Worm (Caenorhabditis elegans): ENCODE data around the gene str-87.

Gene str-87

DNA sequence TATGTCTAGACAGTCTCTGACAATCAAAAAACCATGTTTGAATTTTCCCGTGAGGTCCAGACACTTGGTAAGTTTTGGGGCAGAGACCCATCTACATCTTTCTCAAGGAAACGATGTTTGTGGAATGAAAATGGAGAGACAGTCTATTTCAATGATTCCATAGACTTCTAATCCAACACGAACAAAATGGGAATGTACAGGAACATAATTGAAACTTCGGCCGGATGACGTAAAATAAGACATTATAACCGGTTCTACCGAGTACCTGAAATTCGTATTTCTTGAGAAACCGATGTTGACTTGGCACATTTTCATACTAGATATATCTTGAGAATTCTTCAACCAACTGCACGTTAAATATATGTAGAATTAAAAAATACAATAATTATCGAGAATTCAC, at the start of gene str-87:
TSS of gene str-87 (minus strand) at position 101 of the 400 bp plus-strand sequence.
- TF ChIP-seq cog-1 (tag; optimal IDR thresholded peaks at IDR 0.05) = no peak
- no peak for TF ChIP-seq T22C8.4 (GFP tag; IDR thresholded peaks at IDR 0.05)

DNA sequence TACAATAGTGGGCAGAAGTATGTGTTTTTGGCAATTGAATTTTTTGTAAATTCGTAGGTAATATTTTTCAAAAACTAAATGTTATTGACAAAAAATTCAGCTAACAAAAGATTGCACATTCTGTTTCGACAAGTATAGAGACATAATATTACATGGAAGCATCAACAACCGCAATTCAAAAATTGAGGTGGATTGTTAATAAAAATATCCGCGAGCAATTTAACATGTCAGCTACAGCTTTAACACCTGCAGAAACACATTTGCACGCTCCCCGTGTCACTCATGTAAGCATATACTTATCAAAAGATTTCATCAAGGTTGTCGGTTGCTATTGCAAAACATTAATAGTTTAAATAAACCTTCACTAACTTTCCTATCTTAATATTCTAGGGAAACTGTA, 47.7 kb upstream of the str-87 start, which contains the start of gene srsx-34:
TSS of gene srsx-34 (plus strand) at position 301 of the 400 bp plus-strand sequence.
- TF ChIP-seq ztf-23 (GFP tag; IDR thresholded peaks at IDR 0.05) (no peak), ztf-29 (GFP tag; IDR thresholded peaks at IDR 0.05) (no peak), T22C8.4 (GFP tag; IDR thresholded peaks at IDR 0.05) (no peak), cog-1 (tag; optimal IDR thresholded peaks at IDR 0.05) (no peak), flt-1 (GFP tag; IDR thresholded peaks at IDR 0.05) (no peak), ref-1 (GFP tag; conservative IDR thresholded peaks at IDR 0.05) (no peak), klf-2 (GFP tag; conservative IDR thresholded peaks at IDR 0.05) (no peak), tab-1 (GFP tag; IDR thresholded peaks at IDR 0.05) (no peak), med-1 (GFP tag; optimal IDR thresholded peaks at IDR 0.05; ENCODE audit: insufficient read depth) (no peak)

DNA sequence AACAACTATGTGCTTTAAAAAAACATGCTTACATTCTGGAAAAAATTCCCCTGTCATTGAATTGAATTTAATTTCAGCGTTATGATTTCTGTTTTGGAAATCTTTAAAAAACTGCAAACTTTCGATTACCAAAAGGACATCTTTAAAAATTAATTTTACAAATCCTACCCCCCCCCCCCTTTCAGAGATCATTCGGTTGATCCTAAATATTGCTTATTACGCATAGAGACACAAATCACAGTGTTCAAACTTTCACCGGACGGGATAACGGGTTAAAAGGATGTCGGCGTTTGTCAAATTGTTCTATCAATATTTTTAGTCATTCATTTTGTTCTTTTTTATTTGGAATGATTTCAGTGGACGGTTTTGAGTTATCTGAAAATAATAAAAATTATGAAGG, 45.3 kb upstream of the str-87 start, which contains the start of gene C25E10.4:
TSS of gene C25E10.4 (plus strand) at position 301 of the 400 bp plus-strand sequence.
- TF ChIP-seq cog-1 (tag; optimal IDR thresholded peaks at IDR 0.05) (no peak), flt-1 (GFP tag; IDR thresholded peaks at IDR 0.05) (no peak), ztf-23 (GFP tag; IDR thresholded peaks at IDR 0.05) (no peak), tab-1 (GFP tag; IDR thresholded peaks at IDR 0.05) (no peak), klf-2 (GFP tag; conservative IDR thresholded peaks at IDR 0.05) (no peak), ztf-29 (GFP tag; IDR thresholded peaks at IDR 0.05) (no peak), med-1 (GFP tag; optimal IDR thresholded peaks at IDR 0.05; ENCODE audit: insufficient read depth) (no peak), T22C8.4 (GFP tag; IDR thresholded peaks at IDR 0.05) (no peak), ref-1 (GFP tag; conservative IDR thresholded peaks at IDR 0.05) (no peak)

DNA sequence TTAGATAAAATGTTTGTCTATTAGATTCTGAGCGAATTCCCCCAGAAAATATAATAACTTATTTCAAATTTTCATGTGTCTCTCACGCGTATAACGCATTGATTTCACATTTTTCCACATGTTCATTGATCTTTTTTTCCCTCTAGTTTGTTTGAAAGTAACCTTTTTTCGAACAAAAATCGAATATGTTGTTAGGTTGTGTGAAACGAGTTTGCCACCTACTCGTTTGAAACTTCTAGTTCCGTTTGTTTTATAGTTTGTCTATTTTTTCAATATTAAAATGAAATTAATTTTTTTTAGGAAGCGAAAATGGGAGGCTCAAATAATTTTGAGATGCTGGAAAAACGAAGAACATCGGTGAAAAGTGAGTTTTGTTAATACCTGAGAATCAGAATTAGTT, 42.2 kb upstream of the str-87 start, which contains the start of gene C25E10.5:
TSS of gene C25E10.5 (plus strand) at position 301 of the 400 bp plus-strand sequence.
- TF ChIP-seq flt-1 (GFP tag; IDR thresholded peaks at IDR 0.05) = no peak
- TF ChIP-seq ref-1 (GFP tag; conservative IDR thresholded peaks at IDR 0.05) = no peak
- no peak for TF ChIP-seq med-1 (GFP tag; optimal IDR thresholded peaks at IDR 0.05; ENCODE audit: insufficient read depth)
- TF ChIP-seq tab-1 (GFP tag; IDR thresholded peaks at IDR 0.05) = no peak
- TF ChIP-seq T22C8.4 (GFP tag; IDR thresholded peaks at IDR 0.05) = no peak
- TF ChIP-seq cog-1 (tag; optimal IDR thresholded peaks at IDR 0.05) = no peak
- no peak for TF ChIP-seq klf-2 (GFP tag; conservative IDR thresholded peaks at IDR 0.05)
- no peak for TF ChIP-seq ztf-23 (GFP tag; IDR thresholded peaks at IDR 0.05)
- TF ChIP-seq ztf-29 (GFP tag; IDR thresholded peaks at IDR 0.05) = no peak

DNA sequence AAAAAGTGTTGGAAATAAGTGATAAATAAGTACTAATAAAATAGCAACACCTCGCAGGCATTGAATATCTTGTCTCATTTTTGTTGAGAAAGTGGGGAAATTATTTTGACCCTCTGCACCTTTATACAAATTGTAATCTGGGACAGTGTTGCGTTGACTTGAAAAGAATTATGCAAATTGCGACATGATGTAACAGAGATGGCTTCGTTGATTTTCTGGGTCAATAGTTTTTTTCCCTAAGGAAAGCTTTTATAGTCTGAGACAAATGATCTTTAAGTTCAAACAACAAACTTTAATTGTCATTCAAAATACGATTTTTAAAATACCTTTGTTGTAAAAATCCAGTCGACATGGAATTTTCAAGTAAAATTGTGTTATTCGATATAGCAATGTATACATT, 36.7 kb upstream of the str-87 start, which contains the start of gene bus-1:
TSS of gene bus-1 (minus strand) at position 101 of the 400 bp plus-strand sequence.
- TF ChIP-seq ztf-23 (GFP tag; IDR thresholded peaks at IDR 0.05) = no peak
- TF ChIP-seq klf-2 (GFP tag; conservative IDR thresholded peaks at IDR 0.05) = no peak
- no peak for TF ChIP-seq ztf-29 (GFP tag; IDR thresholded peaks at IDR 0.05)
- no peak for TF ChIP-seq T22C8.4 (GFP tag; IDR thresholded peaks at IDR 0.05)
- TF ChIP-seq ref-1 (GFP tag; conservative IDR thresholded peaks at IDR 0.05) = no peak
- TF ChIP-seq flt-1 (GFP tag; IDR thresholded peaks at IDR 0.05) = no peak
- TF ChIP-seq med-1 (GFP tag; optimal IDR thresholded peaks at IDR 0.05; ENCODE audit: insufficient read depth) = no peak
- TF ChIP-seq cog-1 (tag; optimal IDR thresholded peaks at IDR 0.05) = no peak
- no peak for TF ChIP-seq tab-1 (GFP tag; IDR thresholded peaks at IDR 0.05)

DNA sequence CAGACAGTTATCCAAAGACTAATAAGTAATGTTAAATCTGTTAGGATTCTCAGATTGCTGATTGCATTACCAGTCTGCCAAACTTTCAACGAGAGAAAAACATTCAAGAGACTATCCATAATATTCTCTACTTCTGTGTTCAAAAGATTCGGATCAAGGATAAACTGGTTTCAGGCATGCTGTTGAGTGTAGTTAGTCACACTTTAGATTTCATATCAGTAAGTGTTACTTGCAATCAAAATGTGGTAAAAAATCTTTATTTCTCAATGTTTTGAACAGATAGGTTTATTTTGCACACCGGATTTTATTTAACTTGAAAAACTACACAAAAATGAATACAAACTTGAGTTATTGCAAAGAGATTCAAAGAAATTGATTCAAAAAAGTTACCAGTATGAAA, 34.1 kb upstream of the str-87 start, which contains the start of gene oac-41:
TSS of gene oac-41 (minus strand) at position 101 of the 400 bp plus-strand sequence.
- TF ChIP-seq cog-1 (tag; optimal IDR thresholded peaks at IDR 0.05) (no peak), ztf-29 (GFP tag; IDR thresholded peaks at IDR 0.05) (no peak), klf-2 (GFP tag; conservative IDR thresholded peaks at IDR 0.05) (no peak), T22C8.4 (GFP tag; IDR thresholded peaks at IDR 0.05) (no peak), tab-1 (GFP tag; IDR thresholded peaks at IDR 0.05) (no peak), flt-1 (GFP tag; IDR thresholded peaks at IDR 0.05) (no peak), med-1 (GFP tag; optimal IDR thresholded peaks at IDR 0.05; ENCODE audit: insufficient read depth) (no peak), ref-1 (GFP tag; conservative IDR thresholded peaks at IDR 0.05) (no peak), ztf-23 (GFP tag; IDR thresholded peaks at IDR 0.05) (no peak)

DNA sequence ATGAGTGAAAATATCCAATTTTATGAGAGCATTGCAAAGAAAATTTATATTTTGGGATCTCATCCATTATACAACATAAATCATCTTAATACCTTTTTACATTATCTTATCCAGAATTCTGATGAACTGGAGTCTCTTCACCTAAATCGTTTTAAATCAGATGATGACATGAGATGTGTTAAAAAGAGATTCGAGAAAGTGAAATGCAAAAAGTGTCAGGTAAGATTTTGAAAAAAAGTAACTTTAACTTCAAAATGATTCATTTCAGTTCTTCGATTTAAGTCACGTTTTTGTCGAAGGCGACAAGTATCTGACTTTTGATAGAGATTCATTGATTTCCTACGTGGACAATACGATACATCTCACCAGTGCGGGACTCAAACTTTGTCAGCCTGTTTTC, 30.9 kb upstream of the str-87 start:
- TF ChIP-seq tab-1 (GFP tag; IDR thresholded peaks at IDR 0.05) = no peak

DNA sequence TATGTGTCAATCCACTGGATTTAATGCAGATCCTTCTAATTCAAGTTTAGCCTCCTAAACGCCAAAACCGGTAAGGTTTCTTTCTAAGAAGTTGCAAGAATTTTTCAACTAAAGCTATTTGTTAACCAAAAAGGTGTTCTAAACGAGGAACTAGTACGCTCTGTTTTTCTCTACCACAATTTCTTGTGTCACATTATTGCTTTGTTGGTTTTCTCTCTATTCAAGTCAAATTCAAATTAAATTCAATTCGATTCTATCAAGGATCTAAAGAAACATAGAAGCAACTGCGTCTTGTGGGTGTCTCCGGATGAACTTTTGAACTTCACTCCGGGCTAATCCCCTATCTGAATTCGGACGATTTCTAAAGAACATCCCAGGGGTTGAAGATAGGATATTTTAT, 28.5 kb upstream of the str-87 start, which contains the start of gene oac-40:
TSS of gene oac-40 (plus strand) at position 301 of the 400 bp plus-strand sequence.
- no peak for TF ChIP-seq ztf-29 (GFP tag; IDR thresholded peaks at IDR 0.05)
- TF ChIP-seq klf-2 (GFP tag; conservative IDR thresholded peaks at IDR 0.05) = no peak
- TF ChIP-seq cog-1 (tag; optimal IDR thresholded peaks at IDR 0.05) = no peak
- TF ChIP-seq T22C8.4 (GFP tag; IDR thresholded peaks at IDR 0.05) = no peak
- no peak for TF ChIP-seq ref-1 (GFP tag; conservative IDR thresholded peaks at IDR 0.05)
- TF ChIP-seq flt-1 (GFP tag; IDR thresholded peaks at IDR 0.05) = no peak
- TF ChIP-seq tab-1 (GFP tag; IDR thresholded peaks at IDR 0.05) = no peak

DNA sequence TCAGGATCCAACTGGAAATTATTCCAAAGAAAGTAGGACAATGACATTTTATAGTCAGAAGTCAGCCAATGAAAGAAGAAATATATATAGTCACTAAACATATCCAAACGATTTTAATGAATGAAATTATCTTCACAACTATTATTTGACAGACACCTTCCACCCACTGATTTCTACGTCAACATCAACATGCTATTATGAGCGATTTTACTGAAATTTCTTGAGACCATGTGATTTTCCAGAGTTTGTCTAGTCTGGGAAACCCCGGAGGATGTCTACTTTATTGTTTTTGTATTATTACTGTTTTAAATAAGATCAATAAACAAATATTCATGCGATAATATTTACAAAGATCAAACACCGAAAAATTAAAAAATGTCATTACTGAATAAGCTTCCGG, 27.5 kb upstream of the str-87 start, which contains the start of gene srt-18:
TSS of gene srt-18 (minus strand) at position 101 of the 400 bp plus-strand sequence.
- TF ChIP-seq flt-1 (GFP tag; IDR thresholded peaks at IDR 0.05) (no peak), tab-1 (GFP tag; IDR thresholded peaks at IDR 0.05) (no peak), cog-1 (tag; optimal IDR thresholded peaks at IDR 0.05) (no peak), ztf-23 (GFP tag; IDR thresholded peaks at IDR 0.05) (no peak), klf-2 (GFP tag; conservative IDR thresholded peaks at IDR 0.05) (no peak), T22C8.4 (GFP tag; IDR thresholded peaks at IDR 0.05) (no peak), ref-1 (GFP tag; conservative IDR thresholded peaks at IDR 0.05) (no peak), ztf-29 (GFP tag; IDR thresholded peaks at IDR 0.05) (no peak), med-1 (GFP tag; optimal IDR thresholded peaks at IDR 0.05; ENCODE audit: insufficient read depth) (no peak)

DNA sequence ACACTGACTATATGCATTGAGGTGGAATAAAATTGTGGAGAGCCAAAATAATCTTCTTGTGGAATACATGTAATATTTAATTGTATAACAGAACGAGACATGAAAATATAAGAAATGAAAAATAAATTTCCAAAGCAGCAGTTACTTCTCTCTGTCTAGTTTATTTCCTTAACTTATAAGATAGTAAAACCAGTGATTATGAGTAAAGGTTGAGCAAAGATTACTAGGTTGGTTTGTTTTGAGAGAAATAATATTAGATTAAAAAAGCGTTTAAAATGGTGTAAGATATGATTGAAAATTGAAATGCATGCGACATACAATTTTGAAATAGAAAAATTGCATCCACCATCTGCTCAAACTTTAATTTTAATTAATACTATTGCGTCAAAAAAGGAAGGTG, 25.8 kb upstream of the str-87 start, which contains the start of gene srh-201:
TSS of gene srh-201 (minus strand) at position 101 of the 400 bp plus-strand sequence.
- no peak for TF ChIP-seq ref-1 (GFP tag; conservative IDR thresholded peaks at IDR 0.05)
- no peak for TF ChIP-seq cog-1 (tag; optimal IDR thresholded peaks at IDR 0.05)
- no peak for TF ChIP-seq ztf-29 (GFP tag; IDR thresholded peaks at IDR 0.05)
- TF ChIP-seq tab-1 (GFP tag; IDR thresholded peaks at IDR 0.05) = no peak
- TF ChIP-seq flt-1 (GFP tag; IDR thresholded peaks at IDR 0.05) = no peak
